Fruit fly (Drosophila melanogaster): ENCODE data around the gene CG5445.

CG5445 gene

DNA sequence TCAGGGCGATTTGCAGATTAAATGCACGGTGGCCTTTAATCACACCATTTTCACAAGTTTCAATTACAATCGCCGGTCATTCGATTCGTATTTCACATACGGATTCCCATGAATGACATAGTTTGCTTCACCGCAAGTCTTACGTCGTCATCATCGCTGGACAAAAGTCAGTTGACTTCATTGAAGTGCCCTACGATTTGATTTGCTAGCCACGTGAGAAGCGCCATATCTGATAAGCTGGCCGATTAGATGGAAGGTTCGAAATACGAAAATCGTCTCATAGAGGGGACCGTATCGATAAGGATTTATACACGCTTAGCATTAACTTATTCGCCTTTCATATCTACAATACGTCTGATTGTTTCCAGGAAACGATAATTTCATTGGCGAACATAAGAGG lies 2.8 kb downstream of the CG5445 start:
- TF ChIP-seq CG15710 (tag; optimal IDR thresholded peaks at IDR 0.05) (no peak), CG4496 (GFP tag; IDR thresholded peaks at IDR 0.05) (no peak), CG12605 (GFP tag; IDR thresholded peaks at IDR 0.05) (no peak), gl (tag; optimal IDR thresholded peaks at IDR 0.05) (no peak), CG34367 (tag; optimal IDR thresholded peaks at IDR 0.05) (no peak), CG14655 (GFP tag; optimal IDR thresholded peaks at IDR 0.05) (no peak), CG8301 (tag; optimal IDR thresholded peaks at IDR 0.05) (no peak)

DNA sequence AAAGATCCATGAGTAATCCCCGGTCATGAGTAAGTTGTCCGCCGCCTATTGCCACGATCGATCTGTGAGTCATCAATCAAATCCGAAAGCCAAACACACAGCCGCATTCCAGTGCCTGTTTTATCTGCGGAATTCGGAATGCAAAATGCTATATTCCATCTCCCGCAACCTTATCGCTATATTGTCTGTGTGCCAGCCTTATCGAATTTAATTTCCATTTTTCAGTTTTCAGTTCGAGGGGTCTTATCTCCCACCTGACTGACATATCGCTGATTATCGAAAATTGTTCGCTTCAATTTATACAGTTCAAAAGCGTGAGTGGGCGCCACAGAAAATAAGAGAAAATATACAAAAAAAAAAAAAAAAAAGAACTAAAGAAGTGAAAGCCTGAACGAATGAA lies 6.9 kb downstream of the CG5445 start:
- TF ChIP-seq Ets98B (GFP tag; IDR thresholded peaks at IDR 0.05) (no peak), CG34367 (tag; optimal IDR thresholded peaks at IDR 0.05) (no peak), EcR (GFP tag; optimal IDR thresholded peaks at IDR 0.05) (no peak), CG9948 (tag; optimal IDR thresholded peaks at IDR 0.05) (no peak), CG14655 (GFP tag; optimal IDR thresholded peaks at IDR 0.05) (no peak), fd96Ca (GFP tag; IDR thresholded peaks at IDR 0.05) (no peak), CG15710 (tag; optimal IDR thresholded peaks at IDR 0.05) (no peak), Pif1B (GFP tag; optimal IDR thresholded peaks at IDR 0.05) (no peak), D1 (tag; optimal IDR thresholded peaks at IDR 0.05) (no peak), CG17806 (tag; optimal IDR thresholded peaks at IDR 0.05) (no peak)

DNA sequence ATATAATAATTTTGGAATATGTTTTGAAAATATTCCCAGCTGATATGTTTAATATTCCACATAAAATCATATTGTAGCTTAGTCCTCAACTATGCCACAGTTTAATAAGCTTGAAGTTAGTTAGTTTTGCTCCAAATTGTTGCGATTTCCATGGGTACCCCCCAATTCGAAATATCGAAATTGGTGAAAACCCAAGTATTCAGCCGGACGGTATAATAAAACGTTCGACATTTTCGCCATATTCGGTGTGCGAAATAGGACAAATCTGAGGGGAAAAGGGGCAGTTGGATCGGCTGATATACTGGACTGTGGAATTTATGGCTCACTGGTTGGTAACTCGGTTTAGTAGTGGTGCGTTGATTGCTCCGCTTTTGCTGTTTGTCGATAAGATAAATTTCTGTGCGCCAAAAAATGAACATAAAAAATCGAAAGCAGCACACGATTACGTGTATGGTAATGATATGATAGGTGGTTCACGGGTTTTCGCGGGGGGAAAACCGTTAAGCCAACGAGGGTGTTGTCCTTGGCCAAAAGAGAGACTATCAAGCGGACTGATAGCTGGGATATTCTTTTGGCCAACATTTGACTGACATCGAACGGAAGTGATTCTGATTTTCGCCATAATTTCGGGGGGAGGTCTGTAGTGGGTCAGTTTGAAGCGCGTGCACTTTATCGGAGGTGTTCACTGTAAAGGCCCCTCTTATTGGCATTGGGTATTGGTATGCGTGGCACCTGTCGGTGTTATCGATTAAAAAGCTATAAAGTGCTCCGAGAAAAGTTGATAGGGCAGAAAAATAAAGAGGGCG lies 8.1 kb downstream of the CG5445 start:
- no peak for TF ChIP-seq CG15710 (tag; optimal IDR thresholded peaks at IDR 0.05)

dm6 chrX:17290960-17291432 lies 8.7 kb downstream of the CG5445 start:
- TF ChIP-seq CG8159 (tag; optimal IDR thresholded peaks at IDR 0.05) (peak; percentile 16), CG32121 (GFP tag; IDR thresholded peaks at IDR 0.05) (no peak)

- TF ChIP-seq D1 (tag; optimal IDR thresholded peaks at IDR 0.05): no peak
- TF ChIP-seq gl (tag; optimal IDR thresholded peaks at IDR 0.05): no peak
- TF ChIP-seq CG8301 (tag; optimal IDR thresholded peaks at IDR 0.05): no peak
- peak; percentile 55 for TF ChIP-seq Pif1A (GFP tag; optimal IDR thresholded peaks at IDR 0.05)
- no peak for TF ChIP-seq fd96Ca (GFP tag; IDR thresholded peaks at IDR 0.05)
- no peak for TF ChIP-seq CG13204 (GFP tag; optimal IDR thresholded peaks at IDR 0.05)
- no peak for TF ChIP-seq CG12605 (GFP tag; IDR thresholded peaks at IDR 0.05)
- TF ChIP-seq CG14655 (GFP tag; optimal IDR thresholded peaks at IDR 0.05): no peak
- no peak; the same call in 1 of the 2 replicates for TF ChIP-seq Ets98B (GFP tag; IDR thresholded peaks at IDR 0.05)
- TF ChIP-seq CG8159 (tag; optimal IDR thresholded peaks at IDR 0.05): peak; percentile 33
- no peak for TF ChIP-seq rn (GFP tag; IDR thresholded peaks at IDR 0.05)
- TF ChIP-seq Pif1B (GFP tag; optimal IDR thresholded peaks at IDR 0.05): peak; percentile 44
- peak; percentile 44 for TF ChIP-seq CG32121 (GFP tag; IDR thresholded peaks at IDR 0.05)
- TF ChIP-seq Snoo (tag; optimal IDR thresholded peaks at IDR 0.05): peak; percentile 55
- TF ChIP-seq CG9948 (tag; optimal IDR thresholded peaks at IDR 0.05): peak; percentile 21
- TF ChIP-seq CG4496 (GFP tag; IDR thresholded peaks at IDR 0.05): 0 out of 3 replicates have a peak, but pooled peaks have one; percentile 46
- no peak for TF ChIP-seq EcR (GFP tag; optimal IDR thresholded peaks at IDR 0.05)
- peak; percentile 2 for TF ChIP-seq CG17806 (tag; optimal IDR thresholded peaks at IDR 0.05)
- TF ChIP-seq CG10348 (GFP tag; IDR thresholded peaks at IDR 0.05): no peak
- no peak for TF ChIP-seq CG34367 (tag; optimal IDR thresholded peaks at IDR 0.05)
- peak; percentile 30 for TF ChIP-seq CG15710 (tag; optimal IDR thresholded peaks at IDR 0.05)
Observed at dm6 chrX:17292050-17292730, 9.9 kb downstream of the CG5445 start.

dm6 chrX:17293385-17293784 lies 11.1 kb downstream of the CG5445 start:
- TF ChIP-seq CG32121 (GFP tag; IDR thresholded peaks at IDR 0.05) (no peak), CG12605 (GFP tag; IDR thresholded peaks at IDR 0.05) (no peak), Pif1A (GFP tag; optimal IDR thresholded peaks at IDR 0.05) (no peak), CG14655 (GFP tag; optimal IDR thresholded peaks at IDR 0.05) (peak; percentile 12), CG10348 (GFP tag; IDR thresholded peaks at IDR 0.05) (no peak), CG4496 (GFP tag; IDR thresholded peaks at IDR 0.05) (peak; percentile 47; the same call in 1 of the 3 replicates), gl (tag; optimal IDR thresholded peaks at IDR 0.05) (no peak), EcR (GFP tag; optimal IDR thresholded peaks at IDR 0.05) (no peak), Ets98B (GFP tag; IDR thresholded peaks at IDR 0.05) (no peak), CG13204 (GFP tag; optimal IDR thresholded peaks at IDR 0.05) (no peak), CG34367 (tag; optimal IDR thresholded peaks at IDR 0.05) (no peak), CG8159 (tag; optimal IDR thresholded peaks at IDR 0.05) (peak; percentile 43), Pif1B (GFP tag; optimal IDR thresholded peaks at IDR 0.05) (no peak), Snoo (tag; optimal IDR thresholded peaks at IDR 0.05) (no peak), rn (GFP tag; IDR thresholded peaks at IDR 0.05) (no peak), CG17806 (tag; optimal IDR thresholded peaks at IDR 0.05) (peak; percentile 38), CG8301 (tag; optimal IDR thresholded peaks at IDR 0.05) (no peak), CG9948 (tag; optimal IDR thresholded peaks at IDR 0.05) (peak; percentile 0), CG15710 (tag; optimal IDR thresholded peaks at IDR 0.05) (no peak)

Data from whole organism, pupa.